Fruit fly (Drosophila melanogaster): Measurements from ENCODE around the gene CCT3.

DNA sequence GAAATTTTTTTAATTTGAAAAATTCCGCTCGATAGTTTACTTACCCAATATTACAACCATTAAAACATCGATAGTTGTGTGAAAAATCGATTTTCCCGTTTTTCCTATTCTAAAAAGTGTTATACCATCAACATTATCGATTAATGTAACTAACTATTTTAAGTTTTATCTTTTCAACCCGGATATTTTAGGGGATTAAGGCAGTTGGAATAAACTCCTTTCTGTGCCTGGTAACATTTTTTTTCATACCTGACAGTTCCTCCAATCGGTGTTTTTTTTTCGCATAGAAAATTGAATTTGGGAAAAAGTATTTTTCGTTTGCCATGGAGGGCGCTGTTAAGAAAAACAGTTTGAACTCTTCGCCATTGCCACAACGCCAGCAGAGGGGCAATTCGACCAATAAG, 7.4 kb upstream of the CCT3 start, which contains the start of gene nonA-l:
- TF ChIP-seq Met (GFP tag; optimal IDR thresholded peaks at IDR 0.05) (no peak), Smox (GFP tag; optimal IDR thresholded peaks at IDR 0.05) (no peak), CG6808 (GFP tag; optimal IDR thresholded peaks at IDR 0.05) (no peak), achi (GFP tag; optimal IDR thresholded peaks at IDR 0.05) (no peak), Blimp-1 (GFP tag; optimal IDR thresholded peaks at IDR 0.05) (no peak)

Measured in whole organism, prepupa.